Worm (Caenorhabditis elegans) whole organism, L4 larva: Measurements from ENCODE around the gene M02F4.1.
A peak's percentile ranks its signal among the peaks of the same experiment; 100 is the strongest.

ENCODE experiments used
- D1046.2 ChIP-seq: fragments of 200-800 bp; sonication (Bioruptor generic); IDR thresholded peaks from 2 replicates; pipeline ENCODE4 v1.3.6; 2022; ENCODE audit warnings: missing genetic modification characterization, missing compliant biosample characterization
- F26F4.8 ChIP-seq: fragments of 200-800 bp; sonication (Bioruptor generic); conservative IDR thresholded peaks from 2 replicates; pipeline ENCODE4 v1.3.6; 2022; ENCODE audit warnings: missing genetic modification characterization, missing compliant biosample characterization
- F37D6.2 ChIP-seq: sonication (generic microtip); optimal IDR thresholded peaks from 2 replicates; lab custom pipeline; 2016; ENCODE audit warnings: mild to moderate bottlenecking, missing genetic modification characterization, missing compliant biosample characterization
- T20F7.1 ChIP-seq: fragments of 200-800 bp; sonication (Bioruptor generic); optimal IDR thresholded peaks from 2 replicates; lab custom pipeline; 2018; ENCODE audit warnings: mild to moderate bottlenecking, missing genetic modification characterization, missing compliant biosample characterization
- Y5F2A.4 ChIP-seq: fragments of 200-800 bp; sonication (Bioruptor generic); optimal IDR thresholded peaks from 2 replicates; lab custom pipeline; 2018; ENCODE audit warnings: mild to moderate bottlenecking, missing genetic modification characterization, missing compliant biosample characterization
- ZK337.2 ChIP-seq: fragments of 200-800 bp; sonication (Bioruptor generic); IDR thresholded peaks from 2 replicates; pipeline ENCODE4 v1.3.6; 2022; ENCODE audit warnings: missing genetic modification reagents, missing genetic modification characterization, missing compliant biosample characterization
- ZK546.5 ChIP-seq, 2 experiments: sonication (generic microtip); optimal IDR thresholded peaks; 2 replicates each; lab custom pipeline; 2017; ENCODE audit warnings: missing biosample characterization in 2 of 2, missing genetic modification characterization in 2 of 2
- aha-1 ChIP-seq: fragments of 150-350 bp; peaks from one replicate; lab custom pipeline; 2014; ENCODE audit warnings: missing biosample characterization, missing genetic modification characterization
- aly-2 ChIP-seq: sonication (generic microtip); optimal IDR thresholded peaks from 2 replicates; lab custom pipeline; 2018; ENCODE audit warnings: missing biosample characterization, missing genetic modification characterization
- ama-1 ChIP-seq: fragments of 150-350 bp; optimal IDR thresholded peaks from 2 replicates; lab custom pipeline; 2014; ENCODE audit warnings: inconsistent platforms, mixed read lengths
- arid-1 ChIP-seq: fragments of 200-800 bp; sonication (Bioruptor generic); conservative IDR thresholded peaks from 2 replicates; pipeline ENCODE4 v1.3.6; 2022; ENCODE audit warnings: missing genetic modification reagents, missing genetic modification characterization, missing compliant biosample characterization
- attf-4 ChIP-seq: sonication (generic microtip); optimal IDR thresholded peaks from 3 replicates; lab custom pipeline; 2017; ENCODE audit warnings: missing biosample characterization, missing genetic modification characterization
- ceh-20 ChIP-seq: fragments of 200-800 bp; sonication (Bioruptor generic); IDR thresholded peaks from 2 replicates; pipeline ENCODE4 v1.3.6; 2022; ENCODE audit warnings: missing genetic modification reagents, missing genetic modification characterization, missing compliant biosample characterization
- ceh-32 ChIP-seq: sonication (generic microtip); optimal IDR thresholded peaks from 2 replicates; lab custom pipeline; 2016; ENCODE audit warnings: mild to moderate bottlenecking, missing genetic modification characterization, missing compliant biosample characterization; ENCODE audit not compliant: poor library complexity
- ceh-62 ChIP-seq: sonication (generic microtip); optimal IDR thresholded peaks from 2 replicates; lab custom pipeline; 2017; ENCODE audit warnings: missing biosample characterization, missing genetic modification characterization
- ces-1 ChIP-seq: fragments of 150-350 bp; sonication (generic microtip); optimal IDR thresholded peaks from 4 replicates; lab custom pipeline; 2014; ENCODE audit warnings: missing biosample characterization, missing genetic modification reagents, missing genetic modification characterization
- cey-2 ChIP-seq: sonication (generic microtip); optimal IDR thresholded peaks from 3 replicates; lab custom pipeline; 2017; ENCODE audit warnings: missing genetic modification characterization, mild to moderate bottlenecking, missing compliant biosample characterization, antibody characterized with exemption, borderline replicate concordance; ENCODE audit not compliant: insufficient read depth
- daf-12 ChIP-seq: fragments of 150-350 bp; optimal IDR thresholded peaks from 2 replicates; lab custom pipeline; 2014; ENCODE audit warnings: missing biosample characterization, missing genetic modification reagents, missing genetic modification characterization
- daf-8 ChIP-seq: fragments of 200-800 bp; sonication (Bioruptor generic); IDR thresholded peaks from 2 replicates; pipeline ENCODE4 v1.3.6; 2022; ENCODE audit warnings: missing genetic modification characterization, missing compliant biosample characterization
- duxl-1 ChIP-seq: sonication (generic microtip); optimal IDR thresholded peaks from 2 replicates; lab custom pipeline; 2016; ENCODE audit warnings: mild to moderate bottlenecking, missing genetic modification characterization, moderate library complexity, missing compliant biosample characterization; ENCODE audit not compliant: poor library complexity
- gei-8 ChIP-seq: fragments of 200-800 bp; sonication (Bioruptor generic); optimal IDR thresholded peaks from 2 replicates; lab custom pipeline; 2018; ENCODE audit warnings: mild to moderate bottlenecking, missing genetic modification characterization, missing compliant biosample characterization
- hlh-11 ChIP-seq: fragments of 200-800 bp; sonication (Bioruptor generic); optimal IDR thresholded peaks from 2 replicates; lab custom pipeline; 2018; ENCODE audit warnings: mild to moderate bottlenecking, missing genetic modification characterization, missing compliant biosample characterization
- hmg-1.1 ChIP-seq: fragments of 200-800 bp; sonication (Bioruptor generic); IDR thresholded peaks from 2 replicates; pipeline ENCODE4 v1.3.6; 2022; ENCODE audit warnings: missing genetic modification reagents, missing genetic modification characterization, missing compliant biosample characterization
- jun-1 ChIP-seq: fragments of 150-350 bp; optimal IDR thresholded peaks from 2 replicates; lab custom pipeline; 2014; ENCODE audit warnings: missing biosample characterization, missing genetic modification reagents, missing genetic modification characterization
- lin-1 ChIP-seq: fragments of 200-800 bp; sonication (Bioruptor generic); IDR thresholded peaks from 2 replicates; pipeline ENCODE4 v1.3.6; 2022; ENCODE audit warnings: missing genetic modification reagents, missing genetic modification characterization, missing compliant biosample characterization
- lin-13 ChIP-seq: fragments of 150-350 bp; optimal IDR thresholded peaks from 2 replicates; lab custom pipeline; 2014; ENCODE audit warnings: missing biosample characterization, missing genetic modification reagents, missing genetic modification characterization
- lin-39 ChIP-seq: fragments of 150-350 bp; optimal IDR thresholded peaks from 2 replicates; lab custom pipeline; 2014; ENCODE audit warnings: missing biosample characterization, missing genetic modification reagents, missing genetic modification characterization
- madf-5 ChIP-seq, 2 experiments: fragments of 200-800 bp; sonication (Bioruptor generic); IDR thresholded peaks; 2 replicates each; pipeline ENCODE4 v1.3.6; 2022; ENCODE audit warnings: missing compliant biosample characterization in 2 of 2, missing genetic modification characterization in 2 of 2
- mdt-29 ChIP-seq: fragments of 200-800 bp; sonication (Bioruptor generic); IDR thresholded peaks from 2 replicates; pipeline ENCODE4 v1.3.6; 2022; ENCODE audit warnings: missing genetic modification reagents, missing genetic modification characterization, missing compliant biosample characterization
- mes-2 ChIP-seq: sonication (generic microtip); optimal IDR thresholded peaks from 2 replicates; lab custom pipeline; 2016; ENCODE audit warnings: missing genotype, mild to moderate bottlenecking, missing genetic modification characterization, missing compliant biosample characterization; ENCODE audit not compliant: poor library complexity, severe bottlenecking
- mxl-2 ChIP-seq: fragments of 200-800 bp; sonication (Bioruptor generic); conservative IDR thresholded peaks from 2 replicates; pipeline ENCODE4 v1.3.6; 2022; ENCODE audit warnings: missing genetic modification reagents, missing genetic modification characterization, missing compliant biosample characterization
- nhr-111 ChIP-seq: fragments of 200-800 bp; sonication (Bioruptor generic); optimal IDR thresholded peaks from 2 replicates; lab custom pipeline; 2018; ENCODE audit warnings: mild to moderate bottlenecking, missing genetic modification characterization, missing compliant biosample characterization
- nhr-237 ChIP-seq: sonication (generic microtip); optimal IDR thresholded peaks from 2 replicates; lab custom pipeline; 2017; ENCODE audit warnings: missing biosample characterization, missing genetic modification characterization
- nhr-28 ChIP-seq: fragments of 150-350 bp; optimal IDR thresholded peaks from 2 replicates; lab custom pipeline; 2014; ENCODE audit warnings: missing biosample characterization, missing genetic modification characterization
- nhr-76 ChIP-seq: fragments of 150-350 bp; optimal IDR thresholded peaks from 2 replicates; lab custom pipeline; 2014; ENCODE audit warnings: missing biosample characterization, missing genetic modification characterization
- pqm-1 ChIP-seq: sonication (generic microtip); optimal IDR thresholded peaks from 2 replicates; lab custom pipeline; 2017; ENCODE audit warnings: missing biosample characterization, missing genetic modification characterization
- rbr-2 ChIP-seq: sonication (generic microtip); optimal IDR thresholded peaks from 2 replicates; lab custom pipeline; 2016; ENCODE audit warnings: missing genotype, missing genetic modification characterization, missing compliant biosample characterization
- saeg-2 ChIP-seq: fragments of 200-800 bp; sonication (Bioruptor generic); IDR thresholded peaks from 2 replicates; pipeline ENCODE4 v1.3.6; 2022; ENCODE audit warnings: missing genetic modification reagents, missing genetic modification characterization, missing compliant biosample characterization
- sdz-12 ChIP-seq: fragments of 200-800 bp; sonication (Bioruptor generic); optimal IDR thresholded peaks from 2 replicates; lab custom pipeline; 2018; ENCODE audit warnings: mild to moderate bottlenecking, missing genetic modification characterization, missing compliant biosample characterization
- set-16 ChIP-seq: fragments of 200-800 bp; sonication (Bioruptor generic); IDR thresholded peaks from 2 replicates; pipeline ENCODE4 v1.3.6; 2022; ENCODE audit warnings: missing genetic modification reagents, missing genetic modification characterization, missing compliant biosample characterization
- snpc-1.2 ChIP-seq: fragments of 200-800 bp; sonication (Bioruptor generic); IDR thresholded peaks from 2 replicates; pipeline ENCODE4 v1.3.6; 2022; ENCODE audit warnings: missing genetic modification reagents, missing genetic modification characterization, missing compliant biosample characterization
- snpc-4 ChIP-seq: fragments of 150-350 bp; optimal IDR thresholded peaks from 2 replicates; lab custom pipeline; 2014; ENCODE audit warnings: missing biosample characterization, missing genetic modification characterization
- spr-3 ChIP-seq: fragments of 200-800 bp; sonication (Bioruptor generic); optimal IDR thresholded peaks from 2 replicates; lab custom pipeline; 2018; ENCODE audit warnings: mild to moderate bottlenecking, missing genetic modification characterization, missing compliant biosample characterization
- tag-97 ChIP-seq: fragments of 200-800 bp; sonication (Bioruptor generic); IDR thresholded peaks from 2 replicates; pipeline ENCODE4 v1.3.6; 2022; ENCODE audit warnings: missing genetic modification characterization, missing compliant biosample characterization
- zag-1 ChIP-seq: fragments of 150-350 bp; optimal IDR thresholded peaks from 2 replicates; lab custom pipeline; 2014; ENCODE audit warnings: missing biosample characterization, missing genetic modification characterization
- ztf-11 ChIP-seq: fragments of 150-350 bp; optimal IDR thresholded peaks from 2 replicates; lab custom pipeline; 2014; ENCODE audit warnings: missing biosample characterization, missing genetic modification characterization

M02F4.1 gene

DNA sequence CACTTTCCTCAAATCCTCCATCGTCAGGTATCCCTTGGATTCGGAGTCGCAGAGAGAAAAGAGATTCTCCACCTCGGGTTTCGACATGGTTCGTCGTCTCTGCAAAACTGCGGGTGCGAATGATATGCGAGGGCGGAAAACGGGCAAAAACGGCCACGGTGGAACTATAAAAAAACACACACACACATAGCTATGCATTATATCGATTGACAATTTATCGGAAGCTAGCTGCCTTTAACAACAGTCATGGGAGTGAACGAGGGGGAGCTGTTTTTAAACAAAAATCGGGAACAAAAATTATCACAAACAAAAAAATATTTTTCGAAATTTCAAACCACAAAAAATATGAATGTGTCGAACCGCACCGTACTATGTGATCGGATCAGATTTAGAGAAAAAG lies 30.4 kb upstream of the M02F4.1 start, which contains the start of gene rsef-1:
Gene rsef-1 (minus strand): TSS at position 101 of the 400 bp plus-strand sequence.
- TF ChIP-seq mxl-2 (no peak), pqm-1 (tag; lab: Kevin White, UChicago) (no peak), Y5F2A.4 (GFP tag; lab: Kevin White, UChicago) (no peak), ZK337.2 (GFP tag; lab: Robert Waterston, UW) (no peak)

DNA sequence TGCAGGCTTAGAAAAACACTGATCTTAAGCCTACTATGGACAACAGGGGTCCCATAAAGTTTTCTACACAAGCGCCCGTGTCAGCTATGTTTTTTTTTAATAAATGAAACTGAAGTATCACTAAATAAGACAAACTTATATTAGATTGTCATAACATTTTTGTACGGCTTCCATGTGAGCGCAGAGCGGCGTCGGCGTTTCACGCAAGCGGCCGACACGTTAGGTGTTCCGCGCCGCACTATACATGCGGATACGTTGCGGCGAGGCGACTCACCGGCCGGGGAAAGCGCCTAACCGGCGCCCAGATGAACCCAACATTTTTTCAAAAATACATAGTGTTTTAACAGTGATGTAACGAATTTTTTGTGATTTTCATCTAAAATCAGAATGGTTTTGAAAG lies 28.7 kb upstream of the M02F4.1 start:
- no peak for TF ChIP-seq gei-8 (GFP tag; lab: Kevin White, UChicago)
- TF ChIP-seq snpc-4 (tag; lab: Kevin White, UChicago) = no peak
- no peak for TF ChIP-seq jun-1
- no peak for TF ChIP-seq aha-1
- TF ChIP-seq daf-8 (GFP tag; lab: Robert Waterston, UW) = no peak
- no peak for TF ChIP-seq ZK546.5 (tag; optimal IDR thresholded peaks at IDR 0.05; lab: Kevin White, UChicago)
- TF ChIP-seq set-16 (GFP tag; lab: Robert Waterston, UW) = peak; percentile 46; the same call in 1 of the 2 replicates
- no peak for TF ChIP-seq T20F7.1
- no peak for TF ChIP-seq spr-3
- TF ChIP-seq mdt-29 (GFP tag; lab: Robert Waterston, UW) = no peak
- no peak for TF ChIP-seq ztf-11 (tag; lab: Kevin White, UChicago)
- no peak for TF ChIP-seq nhr-76 (tag; lab: Kevin White, UChicago)
- TF ChIP-seq snpc-1.2 (GFP tag; lab: Robert Waterston, UW) = 0 out of 2 replicates have a peak, but pooled peaks have one; percentile 25
- no peak for TF ChIP-seq ces-1 (GFP tag; lab: Kevin White, UChicago)
- no peak for TF ChIP-seq sdz-12 (GFP tag; lab: Kevin White, UChicago)
- no peak for TF ChIP-seq F26F4.8 (GFP tag; lab: Robert Waterston, UW)

DNA sequence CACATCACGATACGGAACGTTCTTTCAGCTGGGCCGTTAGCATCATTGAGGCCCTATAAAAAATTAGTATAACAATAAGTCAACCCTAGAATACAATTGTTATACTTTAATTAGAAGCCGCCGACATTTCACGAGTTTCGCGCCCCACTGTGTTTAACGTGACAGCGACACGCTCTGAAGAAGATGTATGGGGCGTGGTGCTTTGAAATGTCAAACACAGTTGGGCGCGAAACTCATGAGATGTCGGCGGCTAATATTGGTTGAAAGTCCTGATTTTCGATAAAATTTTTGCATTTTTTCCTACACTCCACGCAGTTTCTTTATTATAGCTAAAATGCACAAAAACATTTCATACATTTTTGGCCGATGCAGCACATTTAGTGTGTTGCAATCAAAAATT lies 27.2 kb upstream of the M02F4.1 start:
- TF ChIP-seq Y5F2A.4 (GFP tag; lab: Kevin White, UChicago) (no peak), attf-4 (tag; lab: Kevin White, UChicago) (no peak), nhr-76 (tag; lab: Kevin White, UChicago) (no peak), cey-2 (no peak), F37D6.2 (no peak), pqm-1 (tag; lab: Kevin White, UChicago) (no peak), lin-39 (tag; lab: Kevin White, UChicago) (no peak), rbr-2 (tag; lab: Kevin White, UChicago) (no peak), lin-13 (GFP tag; lab: Kevin White, UChicago) (no peak), set-16 (GFP tag; lab: Robert Waterston, UW) (no peak), saeg-2 (GFP tag; lab: Robert Waterston, UW) (no peak), aly-2 (tag; lab: Kevin White, UChicago) (no peak), ama-1 (lab: Kevin White, UChicago) (no peak), duxl-1 (tag; lab: Kevin White, UChicago) (no peak), hmg-1.1 (GFP tag; lab: Robert Waterston, UW) (no peak)

DNA sequence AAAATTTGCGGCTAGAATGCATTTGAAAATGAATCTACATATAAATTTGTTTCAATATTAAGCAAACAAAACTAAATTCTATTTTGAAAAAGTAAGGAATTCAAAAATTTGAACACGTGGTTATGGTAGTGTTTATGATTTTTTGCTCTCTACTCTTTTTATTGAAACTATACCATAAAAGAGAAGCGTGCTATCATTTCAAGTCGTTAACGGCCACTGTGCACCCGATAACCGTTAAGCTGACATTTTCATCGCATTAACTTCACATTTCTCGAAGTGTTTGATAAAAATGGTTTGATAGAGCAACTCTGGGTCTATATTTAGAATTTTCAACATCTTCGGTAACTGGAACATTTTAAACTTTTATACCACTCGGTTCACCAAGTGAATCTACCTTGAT lies 25.9 kb upstream of the M02F4.1 start, which contains the start of gene twk-26:
Gene twk-26 (minus strand): TSS at position 23 of the 400 bp plus-strand sequence.
- TF ChIP-seq mes-2 (tag; lab: Kevin White, UChicago) (no peak), ceh-32 (no peak), nhr-28 (peak; percentile 22), ceh-20 (GFP tag; lab: Robert Waterston, UW) (no peak), D1046.2 (GFP tag; lab: Robert Waterston, UW) (no peak), daf-12 (no peak), sdz-12 (GFP tag; lab: Kevin White, UChicago) (no peak), nhr-111 (GFP tag; lab: Kevin White, UChicago) (no peak), hlh-11 (peak; percentile 47), ztf-11 (tag; lab: Kevin White, UChicago) (no peak), nhr-237 (tag; lab: Kevin White, UChicago) (no peak), zag-1 (tag; lab: Kevin White, UChicago) (no peak), tag-97 (GFP tag; lab: Robert Waterston, UW) (no peak), gei-8 (GFP tag; lab: Kevin White, UChicago) (no peak), ZK337.2 (GFP tag; lab: Robert Waterston, UW) (no peak), lin-39 (tag; lab: Kevin White, UChicago) (no peak), madf-5 (GFP tag; IDR thresholded peaks at IDR 0.05; lab: Robert Waterston, UW) (no peak), arid-1 (no peak), lin-1 (no peak), Y5F2A.4 (GFP tag; lab: Kevin White, UChicago) (no peak), ceh-62 (tag; lab: Kevin White, UChicago) (no peak), F37D6.2 (no peak)
